Worm (Caenorhabditis elegans): ENCODE results near the gene puf-5.

Gene puf-5

ce11 chrII:8575184-8575583 is at the start of gene puf-5:
puf-5 (plus strand) TSS chrII:8575541.
- no peak for TF ChIP-seq gei-8 (GFP tag; optimal IDR thresholded peaks at IDR 0.05)
- 0 out of 2 replicates have a peak, but pooled peaks have one; percentile 4 for TF ChIP-seq lin-38 (GFP tag; IDR thresholded peaks at IDR 0.05)
- no peak for TF ChIP-seq php-3 (GFP tag; IDR thresholded peaks at IDR 0.05)
- peak; percentile 24 for TF ChIP-seq unc-130 (GFP tag; optimal IDR thresholded peaks at IDR 0.05)

ce11 chrII:8529176-8529698 is 46.1 kb upstream of the puf-5 start:
- TF ChIP-seq T20F7.1 (GFP tag; optimal IDR thresholded peaks at IDR 0.05): no peak
- TF ChIP-seq hmg-1.1 (GFP tag; IDR thresholded peaks at IDR 0.05): 0 out of 2 replicates have a peak, but pooled peaks have one; percentile 31
- no peak for TF ChIP-seq skn-1 (tag; optimal IDR thresholded peaks at IDR 0.05)
- no peak for TF ChIP-seq T26A8.4 (GFP tag; IDR thresholded peaks at IDR 0.05)
- no peak for TF ChIP-seq unc-130 (GFP tag; optimal IDR thresholded peaks at IDR 0.05)
- TF ChIP-seq aha-1 (tag): peak; percentile 39
- TF ChIP-seq arid-1 (GFP tag; conservative IDR thresholded peaks at IDR 0.05): no peak

ce11 chrII:8531181-8531759 is 44.1 kb upstream of the puf-5 start, which contains the start of gene gldi-7:
gldi-7 (minus strand) TSS chrII:8531222.
- TF ChIP-seq aha-1 (tag) (peak; percentile 64), fos-1 (tag; optimal IDR thresholded peaks at IDR 0.05) (no peak), pqm-1 (tag; optimal IDR thresholded peaks at IDR 0.05) (peak; percentile 63)

ce11 chrII:8532015-8532414 is 43.3 kb upstream of the puf-5 start:
- TF ChIP-seq nhr-76 (tag; optimal IDR thresholded peaks at IDR 0.05) (no peak), daf-8 (GFP tag; IDR thresholded peaks at IDR 0.05) (no peak), nhr-77 (tag; optimal IDR thresholded peaks at IDR 0.05) (no peak), F26F4.8 (GFP tag; conservative IDR thresholded peaks at IDR 0.05) (no peak), lsy-2 (tag; optimal IDR thresholded peaks at IDR 0.05) (no peak), nhr-11 (tag; optimal IDR thresholded peaks at IDR 0.05) (no peak)

ce11 chrII:8536060-8536459 is 39.3 kb upstream of the puf-5 start, which contains the start of gene W01C9.2:
W01C9.2 (plus strand) TSS chrII:8536360.
- TF ChIP-seq unc-62 (GFP tag; optimal IDR thresholded peaks at IDR 0.05 in 1 of 2) (peak in 1 of 2 experiments; percentile 75), unc-62 (tag; optimal IDR thresholded peaks at IDR 0.05) (no peak), duxl-1 (tag; optimal IDR thresholded peaks at IDR 0.05; ENCODE audit: poor library complexity) (no peak)

- no peak for TF ChIP-seq ceh-82 (tag; optimal IDR thresholded peaks at IDR 0.05)
- no peak for TF ChIP-seq ceh-62 (tag; optimal IDR thresholded peaks at IDR 0.05)
- TF ChIP-seq ceh-44 (GFP tag; IDR thresholded peaks at IDR 0.05): no peak
- no peak for TF ChIP-seq madf-9 (GFP tag; conservative IDR thresholded peaks at IDR 0.05)
- TF ChIP-seq nhr-10 (tag; optimal IDR thresholded peaks at IDR 0.05): no peak
- TF ChIP-seq zip-2 (tag; optimal IDR thresholded peaks at IDR 0.05): no peak
- no peak for TF ChIP-seq pqm-1 (tag; optimal IDR thresholded peaks at IDR 0.05)
- TF ChIP-seq fos-1 (tag; optimal IDR thresholded peaks at IDR 0.05): no peak
- no peak for TF ChIP-seq aha-1 (tag)
- no peak for TF ChIP-seq zip-11 (GFP tag; IDR thresholded peaks at IDR 0.05)
- no peak for TF ChIP-seq nhr-28 (tag; optimal IDR thresholded peaks at IDR 0.05)
- TF ChIP-seq F10B5.3 (tag; optimal IDR thresholded peaks at IDR 0.05): no peak
- no peak for TF ChIP-seq ztf-7 (tag; optimal IDR thresholded peaks at IDR 0.05)
- TF ChIP-seq zag-1 (tag; optimal IDR thresholded peaks at IDR 0.05): no peak
- no peak for TF ChIP-seq lin-15B (tag; optimal IDR thresholded peaks at IDR 0.05)
- no peak for TF ChIP-seq T26A8.4 (GFP tag; IDR thresholded peaks at IDR 0.05)
- no peak for TF ChIP-seq php-3 (GFP tag; IDR thresholded peaks at IDR 0.05)
- no peak for TF ChIP-seq pha-4 (GFP tag; IDR thresholded peaks at IDR 0.05)
- no peak for TF ChIP-seq pha-4 (tag; optimal IDR thresholded peaks at IDR 0.05)
- TF ChIP-seq tag-97 (GFP tag; IDR thresholded peaks at IDR 0.05): no peak
- no peak for TF ChIP-seq egl-43 (GFP tag; IDR thresholded peaks at IDR 0.05)
These were observed 34.9 kb upstream of the puf-5 start, which contains the start of gene pqn-73 for ce11 chrII:8540412-8540811. pqn-73 (plus strand) TSS chrII:8540712.

Data from whole organism, L4 larva.